Worm (Caenorhabditis elegans) whole organism, L4 larva: ENCODE results near the gene F48F7.6.
"Not testable (repeated sequence)": the region's sequence is repeated elsewhere in the genome, so short reads cannot be mapped to it uniquely, and the experiment has no call there.

ENCODE experiments used
- F44E2.7 ChIP-seq: fragments of 200-800 bp; sonication (Bioruptor generic); IDR thresholded peaks from 2 replicates; pipeline ENCODE4 v2.1.2; 2022; ENCODE audit warnings: missing genetic modification characterization, missing compliant biosample characterization
- ZK546.5 ChIP-seq, 2 experiments: sonication (generic microtip); optimal IDR thresholded peaks; 2 replicates each; lab custom pipeline; 2017; ENCODE audit warnings: missing biosample characterization in 2 of 2, missing genetic modification characterization in 2 of 2
- hlh-30 ChIP-seq: sonication (generic microtip); optimal IDR thresholded peaks from 2 replicates; lab custom pipeline; 2017; ENCODE audit warnings: antibody characterized with exemption, mild to moderate bottlenecking, missing genetic modification characterization, missing compliant biosample characterization; ENCODE audit not compliant: insufficient read depth
- lin-39 ChIP-seq: fragments of 150-350 bp; optimal IDR thresholded peaks from 2 replicates; lab custom pipeline; 2014; ENCODE audit warnings: missing biosample characterization, missing genetic modification reagents, missing genetic modification characterization
- nhr-11 ChIP-seq: fragments of 150-350 bp; optimal IDR thresholded peaks from 2 replicates; lab custom pipeline; 2014; ENCODE audit warnings: missing biosample characterization, missing genetic modification characterization
- pha-4 ChIP-seq, 2 experiments: fragments of 150-350 bp in 1 of 2; fragments of 200-800 bp in 1 of 2; sonication (Bioruptor generic) in 1 of 2; IDR thresholded peaks in 1 of 2; optimal IDR thresholded peaks in 1 of 2; 2 replicates each; pipeline versions ENCODE4 v1.3.6 to Lab custom; 2014 to 2022; ENCODE audit warnings: missing genetic modification characterization in 2 of 2, missing genetic modification reagents in 2 of 2, missing biosample characterization in 1 of 2, missing compliant biosample characterization in 1 of 2

ce11 chrX:13973086-13973485 lies 4.5 kb upstream of the F48F7.6 start:
- TF ChIP-seq nhr-11 (tag; lab: Kevin White, UChicago); ZK546.5 (tag; optimal IDR thresholded peaks at IDR 0.05; lab: Kevin White, UChicago); hlh-30 (tag; lab: Kevin White, UChicago); lin-39 (tag; lab: Kevin White, UChicago); pha-4 (tag; optimal IDR thresholded peaks at IDR 0.05; lab: Kevin White, UChicago): not testable (repeated sequence)
- TF ChIP-seq F44E2.7 (peak; percentile 76; the same call in 1 of the 2 replicates), pha-4 (GFP tag; IDR thresholded peaks at IDR 0.05; lab: Robert Waterston, UW) (peak; percentile 93)
